Worm (Caenorhabditis elegans) whole organism, early embryonic: ENCODE measurements around the gene str-165.

Source experiments
- B0310.2 ChIP-seq: sonication (generic microtip); optimal IDR thresholded peaks from 2 replicates; lab custom pipeline; 2016; ENCODE audit warnings: mild to moderate bottlenecking, missing genetic modification characterization, missing compliant biosample characterization
- F13C5.2 ChIP-seq: sonication (generic microtip); optimal IDR thresholded peaks from 2 replicates; lab custom pipeline; 2017; ENCODE audit warnings: mild to moderate bottlenecking, missing genetic modification characterization, inconsistent platforms, missing compliant biosample characterization
- aly-1 ChIP-seq: sonication (generic microtip); optimal IDR thresholded peaks from 2 replicates; lab custom pipeline; 2016; ENCODE audit warnings: missing genetic modification characterization, missing compliant biosample characterization
- ama-1 ChIP-seq: fragments of 150-350 bp; optimal IDR thresholded peaks from 2 replicates; lab custom pipeline; 2014
- ceh-13 ChIP-seq: fragments of 200-800 bp; sonication (Bioruptor generic); optimal IDR thresholded peaks from 2 replicates; lab custom pipeline; 2018; ENCODE audit warnings: mild to moderate bottlenecking, missing genetic modification characterization, missing compliant biosample characterization
- ceh-36 ChIP-seq: sonication (generic microtip); optimal IDR thresholded peaks from 2 replicates; lab custom pipeline; 2016; ENCODE audit warnings: missing genetic modification characterization, inconsistent platforms, missing compliant biosample characterization
- ets-7 ChIP-seq: sonication (generic microtip); optimal IDR thresholded peaks from 2 replicates; lab custom pipeline; 2016; ENCODE audit warnings: missing genotype, missing genetic modification characterization, missing compliant biosample characterization
- flt-1 ChIP-seq: fragments of 200-800 bp; sonication (Bioruptor generic); IDR thresholded peaks from 2 replicates; pipeline ENCODE4 v1.3.6; 2022; ENCODE audit warnings: missing genetic modification characterization, missing compliant biosample characterization
- hmbx-1 ChIP-seq: sonication (generic microtip); optimal IDR thresholded peaks from 2 replicates; lab custom pipeline; 2016; ENCODE audit warnings: mild to moderate bottlenecking, missing genetic modification characterization, missing compliant biosample characterization
- hmg-4 ChIP-seq: fragments of 200-800 bp; sonication (Bioruptor generic); optimal IDR thresholded peaks from 2 replicates; lab custom pipeline; 2018; ENCODE audit warnings: mild to moderate bottlenecking, missing genetic modification characterization, missing compliant biosample characterization
- hnd-1 ChIP-seq: sonication (generic microtip); optimal IDR thresholded peaks from 2 replicates; lab custom pipeline; 2016; ENCODE audit warnings: missing genetic modification characterization, missing compliant biosample characterization
- pes-1 ChIP-seq: fragments of 200-800 bp; sonication (Bioruptor generic); IDR thresholded peaks from 2 replicates; pipeline ENCODE4 v1.3.6; 2022; ENCODE audit warnings: missing genetic modification reagents, missing genetic modification characterization, missing compliant biosample characterization
- scrt-1 ChIP-seq: fragments of 200-800 bp; sonication (Bioruptor generic); IDR thresholded peaks from 2 replicates; pipeline ENCODE4 v1.3.6; 2022; ENCODE audit warnings: missing genetic modification characterization, missing compliant biosample characterization
- sea-1 ChIP-seq: fragments of 200-800 bp; sonication (Bioruptor generic); conservative IDR thresholded peaks from 2 replicates; pipeline ENCODE4 v1.3.6; 2022; ENCODE audit warnings: missing genetic modification characterization, missing compliant biosample characterization
- tbx-11 ChIP-seq: fragments of 200-800 bp; sonication (Bioruptor generic); IDR thresholded peaks from 2 replicates; pipeline ENCODE4 v1.3.6; 2022; ENCODE audit warnings: missing genetic modification characterization, missing compliant biosample characterization
- tbx-37 ChIP-seq: fragments of 200-800 bp; sonication (Bioruptor generic); conservative IDR thresholded peaks from 2 replicates; pipeline ENCODE4 v1.3.6; 2022; ENCODE audit warnings: missing genetic modification reagents, missing genetic modification characterization, missing compliant biosample characterization
- tra-4 ChIP-seq: sonication (generic microtip); optimal IDR thresholded peaks from 2 replicates; lab custom pipeline; 2017; ENCODE audit warnings: missing genetic modification characterization, missing compliant biosample characterization

Gene str-165

ce11 chrV:13868886-13869285 lies 38.0 kb downstream of the str-165 start:
- TF ChIP-seq B0310.2 (tag; lab: Kevin White, UChicago): peak; percentile 10
- TF ChIP-seq hmbx-1 (tag; lab: Kevin White, UChicago): peak; percentile 30

ce11 chrV:13869551-13869950 lies 38.6 kb downstream of the str-165 start:
- TF ChIP-seq flt-1 (GFP tag; lab: Robert Waterston, UW): no peak
- no peak for TF ChIP-seq ets-7 (tag; lab: Kevin White, UChicago)
- no peak for TF ChIP-seq aly-1 (tag; lab: Kevin White, UChicago)
- no peak for TF ChIP-seq ama-1 (lab: Kevin White, UChicago)
- no peak for TF ChIP-seq pes-1
- no peak for TF ChIP-seq scrt-1 (GFP tag; lab: Robert Waterston, UW)

ce11 chrV:13872895-13873294 lies 42.0 kb downstream of the str-165 start, which contains the start of gene cpt-5:
TSS of gene cpt-5 (plus strand) at chrV:13873195.
- TF ChIP-seq tbx-11 (GFP tag; lab: Robert Waterston, UW) (no peak), aly-1 (tag; lab: Kevin White, UChicago) (no peak), hnd-1 (no peak), F13C5.2 (no peak), tbx-37 (no peak)

ce11 chrV:13873323-13873722 lies 42.4 kb downstream of the str-165 start:
- TF ChIP-seq tbx-11 (GFP tag; lab: Robert Waterston, UW) (no peak), flt-1 (GFP tag; lab: Robert Waterston, UW) (no peak), tra-4 (tag; lab: Kevin White, UChicago) (no peak), ets-7 (tag; lab: Kevin White, UChicago) (no peak), pes-1 (no peak), ceh-13 (no peak), tbx-37 (no peak), ama-1 (lab: Kevin White, UChicago) (no peak), sea-1 (GFP tag; lab: Robert Waterston, UW) (no peak), F13C5.2 (no peak), hmbx-1 (tag; lab: Kevin White, UChicago) (no peak), aly-1 (tag; lab: Kevin White, UChicago) (no peak), ceh-36 (no peak), B0310.2 (tag; lab: Kevin White, UChicago) (no peak), hmg-4 (GFP tag; lab: Kevin White, UChicago) (no peak), scrt-1 (GFP tag; lab: Robert Waterston, UW) (no peak)

ce11 chrV:13876529-13876928 lies 45.6 kb downstream of the str-165 start, which contains the start of gene T22G5.1:
TSS of gene T22G5.1 (plus strand) at chrV:13876829.
- TF ChIP-seq scrt-1 (GFP tag; lab: Robert Waterston, UW) (no peak), tbx-37 (no peak), pes-1 (no peak), ceh-36 (no peak), hnd-1 (no peak), ets-7 (tag; lab: Kevin White, UChicago) (no peak), ceh-13 (no peak), hmg-4 (GFP tag; lab: Kevin White, UChicago) (no peak), aly-1 (tag; lab: Kevin White, UChicago) (no peak), ama-1 (lab: Kevin White, UChicago) (no peak), F13C5.2 (no peak), sea-1 (GFP tag; lab: Robert Waterston, UW) (no peak), hmbx-1 (tag; lab: Kevin White, UChicago) (no peak), tbx-11 (GFP tag; lab: Robert Waterston, UW) (no peak), flt-1 (GFP tag; lab: Robert Waterston, UW) (no peak), B0310.2 (tag; lab: Kevin White, UChicago) (no peak), tra-4 (tag; lab: Kevin White, UChicago) (no peak)

ce11 chrV:13878226-13878625 lies 47.3 kb downstream of the str-165 start:
- no peak for TF ChIP-seq flt-1 (GFP tag; lab: Robert Waterston, UW)
- TF ChIP-seq tbx-11 (GFP tag; lab: Robert Waterston, UW): no peak
- no peak for TF ChIP-seq ceh-13
- TF ChIP-seq sea-1 (GFP tag; lab: Robert Waterston, UW): no peak
- no peak for TF ChIP-seq scrt-1 (GFP tag; lab: Robert Waterston, UW)
- no peak for TF ChIP-seq hnd-1
- TF ChIP-seq F13C5.2: no peak
- no peak for TF ChIP-seq ama-1 (lab: Kevin White, UChicago)
- no peak for TF ChIP-seq tra-4 (tag; lab: Kevin White, UChicago)
- no peak for TF ChIP-seq tbx-37
- TF ChIP-seq hmbx-1 (tag; lab: Kevin White, UChicago): no peak
- no peak for TF ChIP-seq hmg-4 (GFP tag; lab: Kevin White, UChicago)

ce11 chrV:13879241-13879640 lies 48.3 kb downstream of the str-165 start, which contains the start of gene lbp-7:
TSS of gene lbp-7 (plus strand) at chrV:13879552.
- TF ChIP-seq hnd-1 (no peak), scrt-1 (GFP tag; lab: Robert Waterston, UW) (no peak), aly-1 (tag; lab: Kevin White, UChicago) (no peak), B0310.2 (tag; lab: Kevin White, UChicago) (no peak), ets-7 (tag; lab: Kevin White, UChicago) (no peak), tbx-11 (GFP tag; lab: Robert Waterston, UW) (no peak), F13C5.2 (no peak), sea-1 (GFP tag; lab: Robert Waterston, UW) (no peak), ceh-13 (no peak), tra-4 (tag; lab: Kevin White, UChicago) (no peak), hmg-4 (GFP tag; lab: Kevin White, UChicago) (no peak), hmbx-1 (tag; lab: Kevin White, UChicago) (no peak), tbx-37 (no peak), ceh-36 (no peak), ama-1 (lab: Kevin White, UChicago) (no peak), pes-1 (no peak), flt-1 (GFP tag; lab: Robert Waterston, UW) (no peak)

- no peak for TF ChIP-seq aly-1 (tag; lab: Kevin White, UChicago)
- TF ChIP-seq ceh-36: no peak
- TF ChIP-seq F13C5.2: no peak
- no peak for TF ChIP-seq scrt-1 (GFP tag; lab: Robert Waterston, UW)
- TF ChIP-seq hmbx-1 (tag; lab: Kevin White, UChicago): no peak
- TF ChIP-seq ets-7 (tag; lab: Kevin White, UChicago): no peak
- no peak for TF ChIP-seq ama-1 (lab: Kevin White, UChicago)
- no peak for TF ChIP-seq pes-1
- no peak for TF ChIP-seq tra-4 (tag; lab: Kevin White, UChicago)
- TF ChIP-seq tbx-11 (GFP tag; lab: Robert Waterston, UW): no peak
Measured at ce11 chrV:13880163-13880562, 49.2 kb downstream of the str-165 start.
